Fruit fly (Drosophila melanogaster) whole organism, pupa: ENCODE measurements around the gene Odj.

Source experiments
- CG10348 ChIP-seq: fragments of 200-800 bp; sonication (Bioruptor generic); IDR thresholded peaks from 2 replicates; pipeline ENCODE4 v1.3.6; 2022; ENCODE audit warnings: missing biosample characterization, missing genetic modification characterization
- CG12605 ChIP-seq: fragments of 200-800 bp; sonication (Bioruptor generic); IDR thresholded peaks from 2 replicates; pipeline ENCODE4 v1.3.6; 2022; ENCODE audit warnings: missing biosample characterization, missing genetic modification characterization
- CG13204 ChIP-seq: fragments of 200-800 bp; sonication (Bioruptor generic); optimal IDR thresholded peaks from 2 replicates; lab custom pipeline; 2018; ENCODE audit warnings: missing biosample characterization, mild to moderate bottlenecking, missing genetic modification characterization, moderate library complexity
- CG14655 ChIP-seq: fragments of 200-800 bp; sonication (Bioruptor generic); optimal IDR thresholded peaks from 3 replicates; lab custom pipeline; 2017; ENCODE audit warnings: mild to moderate bottlenecking, missing biosample characterization, missing genetic modification reagents, missing genetic modification characterization
- CG15710 ChIP-seq: fragments of 200-800 bp; sonication (Bioruptor generic); optimal IDR thresholded peaks from 2 replicates; lab custom pipeline; 2018; ENCODE audit warnings: missing biosample characterization, mild to moderate bottlenecking, missing genetic modification characterization, moderate library complexity
- CG17806 ChIP-seq: fragments of 200-800 bp; sonication (Bioruptor generic); optimal IDR thresholded peaks from 2 replicates; lab custom pipeline; 2018; ENCODE audit warnings: missing biosample characterization, mild to moderate bottlenecking, missing genetic modification characterization, moderate library complexity
- CG32121 ChIP-seq: fragments of 200-800 bp; sonication (Bioruptor generic); IDR thresholded peaks from 2 replicates; pipeline ENCODE4 v1.3.6; 2022; ENCODE audit warnings: missing biosample characterization, missing genetic modification characterization
- CG34367 ChIP-seq: fragments of 200-800 bp; sonication (Bioruptor generic); optimal IDR thresholded peaks from 2 replicates; lab custom pipeline; 2018; ENCODE audit warnings: missing biosample characterization, mild to moderate bottlenecking, missing genetic modification characterization
- CG4496 ChIP-seq: fragments of 200-800 bp; sonication (Bioruptor generic); IDR thresholded peaks from 3 replicates; pipeline ENCODE4 v1.3.6; 2022; ENCODE audit warnings: missing biosample characterization, missing genetic modification characterization
- CG8159 ChIP-seq: fragments of 200-800 bp; sonication (Bioruptor generic); optimal IDR thresholded peaks from 3 replicates; lab custom pipeline; 2018; ENCODE audit warnings: missing biosample characterization, mild to moderate bottlenecking, missing genetic modification characterization, moderate library complexity
- CG8301 ChIP-seq: fragments of 200-800 bp; sonication (Bioruptor generic); optimal IDR thresholded peaks from 2 replicates; lab custom pipeline; 2018; ENCODE audit warnings: missing biosample characterization, mild to moderate bottlenecking, missing genetic modification characterization
- CG9948 ChIP-seq: fragments of 200-800 bp; sonication (Bioruptor generic); optimal IDR thresholded peaks from 2 replicates; lab custom pipeline; 2018; ENCODE audit warnings: missing biosample characterization, mild to moderate bottlenecking, missing genetic modification characterization, moderate library complexity
- D1 ChIP-seq: fragments of 200-800 bp; sonication (Bioruptor generic); optimal IDR thresholded peaks from 2 replicates; lab custom pipeline; 2018; ENCODE audit warnings: missing biosample characterization, mild to moderate bottlenecking, missing genetic modification characterization, moderate library complexity
- EcR ChIP-seq: fragments of 200-800 bp; sonication (Bioruptor generic); optimal IDR thresholded peaks from 3 replicates; lab custom pipeline; 2019; ENCODE audit warnings: missing biosample characterization, missing genetic modification characterization, mild to moderate bottlenecking, moderate library complexity, missing genetic modification reagents
- Ets98B ChIP-seq: fragments of 200-800 bp; sonication (Bioruptor generic); IDR thresholded peaks from 2 replicates; pipeline ENCODE4 v1.3.6; 2022; ENCODE audit warnings: missing biosample characterization, missing genetic modification characterization
- Pif1A ChIP-seq: fragments of 200-800 bp; sonication (Bioruptor generic); optimal IDR thresholded peaks from 3 replicates; lab custom pipeline; 2016; ENCODE audit warnings: missing biosample characterization, missing genetic modification characterization
- Pif1B ChIP-seq: fragments of 200-800 bp; sonication (Bioruptor generic); optimal IDR thresholded peaks from 3 replicates; lab custom pipeline; 2016; ENCODE audit warnings: missing biosample characterization, missing genetic modification characterization
- Snoo ChIP-seq: fragments of 200-800 bp; sonication (Bioruptor generic); optimal IDR thresholded peaks from 3 replicates; lab custom pipeline; 2017; ENCODE audit warnings: missing biosample characterization, mild to moderate bottlenecking, missing genetic modification characterization, inconsistent platforms
- fd96Ca ChIP-seq: fragments of 200-800 bp; sonication (Bioruptor generic); IDR thresholded peaks from 3 replicates; pipeline ENCODE4 v1.3.6; 2022; ENCODE audit warnings: missing biosample characterization, missing genetic modification characterization
- gl ChIP-seq: fragments of 200-800 bp; sonication (Bioruptor generic); optimal IDR thresholded peaks from 2 replicates; lab custom pipeline; 2018; ENCODE audit warnings: missing biosample characterization, mild to moderate bottlenecking, missing genetic modification characterization
- rn ChIP-seq: fragments of 200-800 bp; sonication (Bioruptor generic); IDR thresholded peaks from 2 replicates; pipeline ENCODE4 v1.3.6; 2022; ENCODE audit warnings: missing biosample characterization, missing genetic modification characterization

Odj gene

dm6 chr3R:17810951-17811706 lies 2.1 kb upstream of the Odj start, which contains the start of the genes Alg1 and tinc:
Gene Alg1 (minus strand): TSS chr3R:17811134.
Gene tinc (plus strand): TSS chr3R:17811541.
- TF ChIP-seq CG13204 (GFP tag; lab: Kevin White, UChicago), result no peak
- peak; percentile 59 for TF ChIP-seq CG32121 (GFP tag; lab: Robert Waterston, UW)
- TF ChIP-seq CG8159, result peak; percentile 73
- TF ChIP-seq CG34367 (tag; lab: Kevin White, UChicago), result peak; percentile 28
- TF ChIP-seq EcR (GFP tag; lab: Kevin White, UChicago), result no peak
- peak; percentile 59 for TF ChIP-seq CG9948 (tag; lab: Kevin White, UChicago)
- no peak for TF ChIP-seq gl (tag; lab: Kevin White, UChicago)
- TF ChIP-seq CG4496, result peak; percentile 72; the same call in 2 of the 3 replicates
- TF ChIP-seq CG12605 (GFP tag; lab: Robert Waterston, UW), result peak; percentile 62; the same call in 1 of the 2 replicates
- peak; percentile 54 for TF ChIP-seq CG8301 (tag; lab: Kevin White, UChicago)
- no peak for TF ChIP-seq rn (GFP tag; lab: Robert Waterston, UW)
- no peak for TF ChIP-seq D1 (tag; lab: Kevin White, UChicago)
- peak; percentile 38 for TF ChIP-seq Snoo (tag; lab: Kevin White, UChicago)
- peak; percentile 85 for TF ChIP-seq CG17806 (tag; lab: Kevin White, UChicago)
- peak; percentile 36; the same call in 1 of the 2 replicates for TF ChIP-seq Ets98B (GFP tag; lab: Robert Waterston, UW)
- peak; percentile 69 for TF ChIP-seq CG15710 (tag; lab: Kevin White, UChicago)
- TF ChIP-seq Pif1A (GFP tag; lab: Kevin White, UChicago), result no peak
- no peak for TF ChIP-seq Pif1B (GFP tag; lab: Kevin White, UChicago)
- TF ChIP-seq CG14655 (GFP tag; lab: Kevin White, UChicago), result no peak
- TF ChIP-seq CG10348 (GFP tag; lab: Robert Waterston, UW), result no peak
- TF ChIP-seq fd96Ca, result no peak; the same call in 2 of the 3 replicates

DNA sequence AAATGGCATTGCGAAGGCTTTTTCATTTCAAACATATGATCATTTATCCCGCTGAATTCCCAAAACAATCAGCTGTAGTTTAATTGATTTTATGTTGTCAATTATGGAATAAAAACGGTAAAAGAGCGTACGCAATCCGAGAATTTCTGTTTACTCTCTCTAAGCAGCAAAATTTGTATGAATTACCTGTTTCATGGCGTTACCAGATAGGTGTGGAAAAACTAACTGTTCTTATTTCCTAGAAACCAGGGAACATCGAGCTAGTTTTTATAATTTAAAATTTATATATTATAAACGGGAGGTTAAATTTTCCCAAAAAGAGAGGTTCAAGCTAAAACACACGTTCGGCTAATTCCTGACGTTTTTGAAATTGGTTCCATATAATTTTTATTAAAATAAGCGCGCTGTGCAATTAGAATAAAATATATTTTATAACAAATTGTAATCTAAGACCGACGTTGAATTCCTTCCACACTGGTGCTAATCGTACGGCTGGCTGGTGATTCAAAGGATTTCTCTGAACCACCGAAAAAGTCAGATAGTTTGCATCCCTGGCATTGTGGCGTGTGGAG lies 1.9 kb downstream of the Odj start, which contains the start of gene CG17801:
Gene CG17801 (minus strand): TSS at position 51 of the 572 bp plus-strand sequence.
- TF ChIP-seq CG13204 (GFP tag; lab: Kevin White, UChicago), result no peak
- no peak for TF ChIP-seq Snoo (tag; lab: Kevin White, UChicago)
- TF ChIP-seq CG14655 (GFP tag; lab: Kevin White, UChicago), result no peak
- TF ChIP-seq Ets98B (GFP tag; lab: Robert Waterston, UW), result no peak
- no peak for TF ChIP-seq fd96Ca
- TF ChIP-seq CG4496, result no peak
- no peak for TF ChIP-seq CG34367 (tag; lab: Kevin White, UChicago)
- TF ChIP-seq rn (GFP tag; lab: Robert Waterston, UW), result no peak
- TF ChIP-seq CG32121 (GFP tag; lab: Robert Waterston, UW), result no peak
- TF ChIP-seq CG8159, result no peak
- no peak for TF ChIP-seq CG15710 (tag; lab: Kevin White, UChicago)
- TF ChIP-seq CG8301 (tag; lab: Kevin White, UChicago), result no peak
- TF ChIP-seq CG9948 (tag; lab: Kevin White, UChicago), result no peak
- no peak for TF ChIP-seq EcR (GFP tag; lab: Kevin White, UChicago)
- no peak for TF ChIP-seq CG10348 (GFP tag; lab: Robert Waterston, UW)
- TF ChIP-seq gl (tag; lab: Kevin White, UChicago), result no peak
- no peak for TF ChIP-seq D1 (tag; lab: Kevin White, UChicago)
- TF ChIP-seq CG17806 (tag; lab: Kevin White, UChicago), result no peak

DNA sequence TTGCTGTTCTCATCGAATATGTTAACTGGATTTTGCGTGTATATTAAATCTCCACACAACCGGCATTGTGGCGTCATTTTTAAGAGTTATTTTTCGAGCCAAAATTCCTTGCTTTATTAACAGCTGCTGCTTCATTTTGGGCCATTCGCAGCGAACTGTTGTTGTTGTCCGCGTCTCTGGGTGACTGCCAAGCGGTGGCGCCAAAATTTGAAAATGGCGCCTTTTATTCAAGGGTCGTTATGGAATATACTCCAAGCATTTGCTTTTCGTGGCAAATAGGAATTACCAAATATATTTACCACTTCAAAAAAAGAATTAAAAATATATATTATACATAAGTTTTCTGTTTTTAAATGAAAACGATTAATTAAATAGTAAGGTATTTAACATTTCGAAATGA lies 3.9 kb downstream of the Odj start, which contains the start of gene Nnk:
Gene Nnk (minus strand): TSS at position 158 of the 400 bp plus-strand sequence.
- TF ChIP-seq CG4496 (no peak), Ets98B (GFP tag; lab: Robert Waterston, UW) (no peak), CG8159 (no peak), Pif1A (GFP tag; lab: Kevin White, UChicago) (no peak), Snoo (tag; lab: Kevin White, UChicago) (no peak), D1 (tag; lab: Kevin White, UChicago) (no peak), EcR (GFP tag; lab: Kevin White, UChicago) (no peak), CG8301 (tag; lab: Kevin White, UChicago) (no peak), CG17806 (tag; lab: Kevin White, UChicago) (no peak)

DNA sequence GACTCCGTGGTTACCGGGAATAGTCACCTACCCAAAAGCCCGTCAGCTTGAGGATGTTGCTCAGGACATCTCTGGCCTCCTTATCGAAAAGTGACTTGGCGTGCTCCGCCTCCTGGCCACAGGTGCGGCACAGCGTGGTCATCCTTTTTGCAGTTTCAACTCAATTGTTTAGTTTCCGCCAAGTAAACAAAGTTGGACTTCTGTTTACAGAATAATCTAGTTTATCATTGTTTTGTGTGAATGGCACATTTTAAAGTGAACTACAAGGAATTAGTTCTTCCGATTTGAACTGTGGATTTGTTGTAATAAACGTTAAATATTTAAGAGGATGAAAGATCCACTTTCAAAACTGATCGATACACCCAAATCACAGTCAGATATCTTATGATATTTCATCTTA lies 6.0 kb downstream of the Odj start, which contains the start of gene CG17806:
Gene CG17806 (minus strand): TSS at position 236 of the 400 bp plus-strand sequence.
- TF ChIP-seq CG8159 (no peak), EcR (GFP tag; lab: Kevin White, UChicago) (no peak), CG15710 (tag; lab: Kevin White, UChicago) (peak; percentile 12), CG17806 (tag; lab: Kevin White, UChicago) (peak; percentile 35), CG9948 (tag; lab: Kevin White, UChicago) (no peak)

- TF ChIP-seq EcR (GFP tag; lab: Kevin White, UChicago), result peak; percentile 38
- no peak for TF ChIP-seq Pif1B (GFP tag; lab: Kevin White, UChicago)
- no peak for TF ChIP-seq gl (tag; lab: Kevin White, UChicago)
- no peak for TF ChIP-seq fd96Ca
Measured at dm6 chr3R:17801264-17801663, 7.8 kb downstream of the Odj start, which contains the start of gene CG17803. Gene CG17803 (minus strand): TSS chr3R:17801512.
